Worm (Caenorhabditis elegans) whole organism, L4/young adult: ENCODE results near the gene srw-143.

Source experiments
- W03F9.2 ChIP-seq: fragments of 150-350 bp; optimal IDR thresholded peaks from 2 replicates; lab custom pipeline; 2014; ENCODE audit warnings: missing biosample characterization, missing genetic modification characterization
- dao-5 ChIP-seq: sonication (generic microtip); optimal IDR thresholded peaks from 2 replicates; lab custom pipeline; 2016; ENCODE audit warnings: missing genotype, missing genetic modification characterization, moderate library complexity, missing compliant biosample characterization
- him-1 ChIP-seq: sonication (generic microtip); optimal IDR thresholded peaks from 2 replicates; lab custom pipeline; 2016; ENCODE audit warnings: missing genotype, missing genetic modification reagents, missing genetic modification characterization, missing compliant biosample characterization

DNA sequence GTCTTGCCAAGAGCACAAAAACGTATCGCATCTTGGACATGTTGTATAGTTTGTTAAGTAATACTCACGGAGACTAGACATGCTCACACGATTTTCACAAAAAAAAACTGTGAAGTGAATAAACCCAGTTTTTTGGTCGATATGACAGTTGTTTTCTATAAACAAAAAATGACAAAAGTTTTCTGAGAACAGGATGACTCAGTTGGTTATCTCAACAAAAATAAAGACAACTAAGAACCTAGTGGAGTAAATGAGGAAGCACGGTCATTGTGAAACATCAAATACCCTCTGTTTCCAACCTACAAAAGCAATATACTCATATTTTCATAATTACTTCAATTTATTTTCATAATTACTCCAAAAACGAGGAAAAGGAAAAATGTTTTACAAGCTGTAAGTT is 4.3 kb upstream of the srw-143 start, which contains the start of gene srh-87:
- TF ChIP-seq him-1 (tag; lab: Kevin White, UChicago) (no peak), dao-5 (tag; lab: Kevin White, UChicago) (no peak), W03F9.2 (tag; lab: Kevin White, UChicago) (no peak)
